Fruit fly (Drosophila melanogaster) whole organism, embryonic: ENCODE measurements around the gene CG10663.
A peak's percentile ranks its signal among the peaks of the same experiment; 100 is the strongest.

Experiments
- CG10979 ChIP-seq: fragments of 200-800 bp; sonication (Bioruptor generic); optimal IDR thresholded peaks from 2 replicates; lab custom pipeline; 2018; ENCODE audit warnings: missing biosample characterization, mild to moderate bottlenecking, missing genetic modification characterization, moderate library complexity
- CG11695 ChIP-seq: fragments of 200-800 bp; sonication (Bioruptor generic); IDR thresholded peaks from 3 replicates; pipeline ENCODE4 v1.3.6; 2022; ENCODE audit warnings: missing biosample characterization, missing genetic modification characterization
- CG13894 ChIP-seq: fragments of 200-800 bp; sonication (Bioruptor generic); optimal IDR thresholded peaks from 3 replicates; lab custom pipeline; 2018; ENCODE audit warnings: missing biosample characterization, mild to moderate bottlenecking, missing genetic modification characterization, moderate library complexity
- CG14710 ChIP-seq: fragments of 200-800 bp; sonication (Bioruptor generic); optimal IDR thresholded peaks from 3 replicates; lab custom pipeline; 2019; ENCODE audit warnings: missing biosample characterization, mild to moderate bottlenecking, missing genetic modification characterization, moderate library complexity
- CG1529 ChIP-seq: fragments of 200-800 bp; sonication (Bioruptor generic); optimal IDR thresholded peaks from 3 replicates; lab custom pipeline; 2018; ENCODE audit warnings: missing biosample characterization, missing genetic modification characterization
- CG17912 ChIP-seq: fragments of 200-800 bp; sonication (Bioruptor generic); optimal IDR thresholded peaks from 2 replicates; lab custom pipeline; 2018; ENCODE audit warnings: missing biosample characterization, mild to moderate bottlenecking, missing genetic modification characterization
- CG18011 ChIP-seq: fragments of 200-800 bp; sonication (Bioruptor generic); optimal IDR thresholded peaks from 2 replicates; lab custom pipeline; 2017; ENCODE audit warnings: missing biosample characterization, missing genetic modification characterization, mild to moderate bottlenecking, moderate library complexity, missing genotype
- CG18476 ChIP-seq: fragments of 200-800 bp; sonication (Bioruptor generic); optimal IDR thresholded peaks from 2 replicates; lab custom pipeline; 2016; ENCODE audit warnings: missing biosample characterization, mild to moderate bottlenecking, missing genetic modification characterization
- CG2712 ChIP-seq: fragments of 200-800 bp; optimal IDR thresholded peaks from 3 replicates; lab custom pipeline; 2019; ENCODE audit warnings: missing biosample characterization, mild to moderate bottlenecking, missing genetic modification characterization, moderate library complexity
- CG3726 ChIP-seq: fragments of 200-800 bp; sonication (Bioruptor generic); IDR thresholded peaks from 3 replicates; pipeline ENCODE4, ENCODE4 v1.3.6; 2022; ENCODE audit warnings: missing biosample characterization, missing genetic modification characterization
- CG8281 ChIP-seq: fragments of 200-800 bp; sonication (Bioruptor generic); optimal IDR thresholded peaks from 2 replicates; lab custom pipeline; 2018; ENCODE audit warnings: missing biosample characterization, mild to moderate bottlenecking, missing genetic modification characterization, moderate library complexity
- CG8388 ChIP-seq: fragments of 200-800 bp; sonication (Bioruptor generic); optimal IDR thresholded peaks from 2 replicates; lab custom pipeline; 2019; ENCODE audit warnings: missing biosample characterization, mild to moderate bottlenecking, missing genetic modification characterization, moderate library complexity
- CG8924 ChIP-seq: fragments of 200-800 bp; optimal IDR thresholded peaks from 3 replicates; lab custom pipeline; 2019; ENCODE audit warnings: missing biosample characterization, mild to moderate bottlenecking, missing genetic modification characterization, moderate library complexity
- Camta ChIP-seq: fragments of 200-800 bp; sonication (Bioruptor generic); optimal IDR thresholded peaks from 2 replicates; lab custom pipeline; 2016; ENCODE audit warnings: missing biosample characterization, missing genetic modification characterization
- CoRest ChIP-seq: fragments of 200-800 bp; sonication (Bioruptor generic); optimal IDR thresholded peaks from 3 replicates; lab custom pipeline; 2018; ENCODE audit warnings: missing biosample characterization, mild to moderate bottlenecking, missing genetic modification characterization, moderate library complexity
- Dll ChIP-seq: fragments of 200-800 bp; sonication (Bioruptor generic); IDR thresholded peaks from 4 replicates; pipeline ENCODE4 v1.3.6; 2022; ENCODE audit warnings: missing biosample characterization, missing genetic modification characterization; ENCODE audit not compliant: partially characterized antibody
- Doc3 ChIP-seq: fragments of 200-800 bp; sonication (Bioruptor generic); IDR thresholded peaks from 3 replicates; pipeline ENCODE4 v1.3.6; 2022; ENCODE audit warnings: missing biosample characterization, missing genetic modification characterization; ENCODE audit not compliant: partially characterized antibody
- Dref ChIP-seq: fragments of 200-800 bp; sonication (Bioruptor generic); IDR thresholded peaks from 2 replicates; pipeline ENCODE4 v1.3.6; 2022; ENCODE audit warnings: missing biosample characterization, missing genetic modification characterization
- Eip74EF ChIP-seq, 2 experiments: fragments of 200-800 bp in 1 of 2; fragments of >200 bp in 1 of 2; sonication (Bioruptor generic) in 1 of 2; optimal IDR thresholded peaks; 2 replicates each; lab custom pipeline; 2017 to 2019; ENCODE audit warnings: missing biosample characterization in 2 of 2, missing genetic modification characterization in 2 of 2, mild to moderate bottlenecking in 1 of 2, moderate library complexity in 1 of 2
- HLH4C ChIP-seq: fragments of 200-800 bp; sonication (Bioruptor generic); IDR thresholded peaks from 3 replicates; pipeline ENCODE4 v1.3.6; 2022; ENCODE audit warnings: missing biosample characterization, missing genetic modification characterization; ENCODE audit not compliant: partially characterized antibody
- Hey ChIP-seq: fragments of 200-800 bp; sonication (Bioruptor generic); optimal IDR thresholded peaks from 3 replicates; lab custom pipeline; 2018; ENCODE audit warnings: missing biosample characterization, mild to moderate bottlenecking, missing genetic modification characterization
- Jarid2 ChIP-seq: fragments of 200-800 bp; sonication (Bioruptor generic); optimal IDR thresholded peaks from 3 replicates; lab custom pipeline; 2017; ENCODE audit warnings: mild to moderate bottlenecking, missing biosample characterization, missing genetic modification reagents, missing genetic modification characterization
- Kr ChIP-seq: fragments of 200-800 bp; sonication (Bioruptor generic); optimal IDR thresholded peaks from 2 replicates; lab custom pipeline; 2017; ENCODE audit warnings: missing biosample characterization, mild to moderate bottlenecking, missing genetic modification characterization
- Meics ChIP-seq: fragments of 200-800 bp; sonication (Bioruptor generic); optimal IDR thresholded peaks from 2 replicates; lab custom pipeline; 2017; ENCODE audit warnings: missing biosample characterization, mild to moderate bottlenecking, missing genetic modification characterization
- Oaz ChIP-seq: fragments of 200-800 bp; sonication (Bioruptor generic); IDR thresholded peaks from 2 replicates; pipeline ENCODE4 v1.3.6; 2022; ENCODE audit warnings: missing biosample characterization, missing genetic modification characterization
- Optix ChIP-seq: fragments of 200-800 bp; sonication (Bioruptor generic); IDR thresholded peaks from 3 replicates; pipeline ENCODE4 v1.3.6; 2022; ENCODE audit warnings: missing biosample characterization, missing genetic modification characterization
- ac ChIP-seq: fragments of 200-800 bp; sonication (Bioruptor generic); optimal IDR thresholded peaks from 3 replicates; lab custom pipeline; 2017; ENCODE audit warnings: missing biosample characterization, mild to moderate bottlenecking, missing genetic modification characterization
- bbx ChIP-seq: fragments of 200-800 bp; sonication (Bioruptor generic); IDR thresholded peaks from 2 replicates; pipeline ENCODE4 v1.3.6; 2022; ENCODE audit warnings: missing biosample characterization, missing genetic modification characterization; ENCODE audit not compliant: partially characterized antibody
- bowl ChIP-seq: fragments of 200-800 bp; sonication (Bioruptor generic); IDR thresholded peaks from 2 replicates; pipeline ENCODE4 v1.3.6; 2022; ENCODE audit warnings: missing biosample characterization, missing genetic modification characterization
- dimm ChIP-seq: fragments of 200-800 bp; sonication (Bioruptor generic); IDR thresholded peaks from 2 replicates; pipeline ENCODE4 v1.3.6; 2022; ENCODE audit warnings: missing biosample characterization, missing genetic modification characterization
- ems ChIP-seq: fragments of 200-800 bp; sonication (Bioruptor generic); optimal IDR thresholded peaks from 3 replicates; lab custom pipeline; 2016; ENCODE audit warnings: missing biosample characterization, missing genetic modification characterization
- fd3F ChIP-seq: fragments of 200-800 bp; sonication (Bioruptor generic); optimal IDR thresholded peaks from 2 replicates; lab custom pipeline; 2018; ENCODE audit warnings: missing biosample characterization, mild to moderate bottlenecking, missing genetic modification characterization, moderate library complexity
- ftz-f1 ChIP-seq: fragments of 200-800 bp; sonication (Bioruptor generic); optimal IDR thresholded peaks from 2 replicates; lab custom pipeline; 2016; ENCODE audit warnings: missing biosample characterization, missing genetic modification characterization
- gcm ChIP-seq: fragments of 200-800 bp; sonication (Bioruptor generic); optimal IDR thresholded peaks from 2 replicates; lab custom pipeline; 2019; ENCODE audit warnings: missing biosample characterization, mild to moderate bottlenecking, missing genetic modification characterization, moderate library complexity
- gfzf ChIP-seq: fragments of 200-800 bp; sonication (Bioruptor generic); optimal IDR thresholded peaks from 2 replicates; lab custom pipeline; 2016; ENCODE audit warnings: missing biosample characterization, mild to moderate bottlenecking, missing genetic modification characterization, moderate library complexity
- gsb-n ChIP-seq: fragments of 200-800 bp; sonication (Bioruptor generic); optimal IDR thresholded peaks from 3 replicates; lab custom pipeline; 2018; ENCODE audit warnings: missing biosample characterization, mild to moderate bottlenecking, missing genetic modification characterization
- hkb ChIP-seq, 2 experiments: fragments of 200-800 bp in 1 of 2; fragments of >200 bp in 1 of 2; sonication (Bioruptor generic) in 1 of 2; IDR thresholded peaks in 1 of 2; optimal IDR thresholded peaks in 1 of 2; 2 replicates each; pipeline versions ENCODE4 v1.3.6 to Lab custom; 2017 to 2022; ENCODE audit warnings: missing biosample characterization in 1 of 2, missing genetic modification characterization in 1 of 2
- hth ChIP-seq: fragments of >200 bp; optimal IDR thresholded peaks from 2 replicates; lab custom pipeline; 2017; ENCODE audit warnings: inconsistent platforms
- jigr1 ChIP-seq: fragments of 200-800 bp; sonication (Bioruptor generic); IDR thresholded peaks from 3 replicates; pipeline ENCODE4 v1.3.6; 2022; ENCODE audit warnings: missing biosample characterization, missing genetic modification characterization
- knrl ChIP-seq: fragments of 200-800 bp; sonication (Bioruptor generic); IDR thresholded peaks from 3 replicates; pipeline ENCODE4 v1.3.6; 2022; ENCODE audit warnings: missing biosample characterization, missing genetic modification characterization; ENCODE audit not compliant: partially characterized antibody
- lbe ChIP-seq: fragments of 200-800 bp; sonication (Bioruptor generic); optimal IDR thresholded peaks from 2 replicates; lab custom pipeline; 2016; ENCODE audit warnings: missing biosample characterization, mild to moderate bottlenecking, missing genetic modification characterization
- lmd ChIP-seq: fragments of 200-800 bp; sonication (Bioruptor generic); IDR thresholded peaks from 2 replicates; pipeline ENCODE4 v1.3.6; 2022; ENCODE audit warnings: missing biosample characterization, missing genetic modification characterization
- otp ChIP-seq: fragments of 200-800 bp; sonication (Bioruptor generic); IDR thresholded peaks from 3 replicates; pipeline ENCODE4, ENCODE4 v1.3.6; 2022; ENCODE audit warnings: missing biosample characterization, missing genetic modification characterization
- pzg ChIP-seq: fragments of 200-800 bp; sonication (Bioruptor generic); optimal IDR thresholded peaks from 3 replicates; lab custom pipeline; 2018; ENCODE audit warnings: missing biosample characterization, mild to moderate bottlenecking, missing genetic modification characterization, moderate library complexity
- ro ChIP-seq: fragments of 200-800 bp; sonication (Bioruptor generic); IDR thresholded peaks from 2 replicates; pipeline ENCODE4 v1.3.6; 2022; ENCODE audit warnings: missing biosample characterization, missing genetic modification characterization
- row ChIP-seq: fragments of 200-800 bp; sonication (Bioruptor generic); IDR thresholded peaks from 3 replicates; pipeline ENCODE4 v1.3.6; 2022; ENCODE audit warnings: missing biosample characterization, missing genetic modification characterization
- slbo ChIP-seq: fragments of 200-800 bp; sonication (Bioruptor generic); IDR thresholded peaks from 2 replicates; pipeline ENCODE4 v1.3.6; 2022; ENCODE audit warnings: missing biosample characterization, missing genetic modification characterization
- trh ChIP-seq: fragments of 200-800 bp; sonication (Bioruptor generic); optimal IDR thresholded peaks from 2 replicates; lab custom pipeline; 2016; ENCODE audit warnings: missing biosample characterization, missing genetic modification characterization

Gene CG10663

dm6 chr3L:12514762-12515215 lies 30.0 kb upstream of the CG10663 start, which contains the start of the genes sti and tral (continued):
- TF ChIP-seq CG8388 (GFP tag; lab: Kevin White, UChicago) (peak; percentile 69), Oaz (GFP tag; lab: Robert Waterston, UW) (peak; percentile 73), bowl (GFP tag; lab: Robert Waterston, UW) (0 out of 2 replicates have a peak, but pooled peaks have one; percentile 50), Eip74EF (GFP tag; optimal IDR thresholded peaks at IDR 0.05; lab: Kevin White, UChicago) (no peak), hth (lab: Kevin White, UChicago) (no peak), Camta (peak; percentile 91), CG3726 (GFP tag; lab: Robert Waterston, UW) (peak; percentile 67; the same call in 2 of the 3 replicates), Jarid2 (GFP tag; lab: Kevin White, UChicago) (peak; percentile 44), HLH4C (GFP tag; lab: Robert Waterston, UW) (no peak), otp (GFP tag; lab: Robert Waterston, UW) (peak; percentile 77; the same call in 1 of the 3 replicates), CG10979 (tag; lab: Kevin White, UChicago) (peak; percentile 76), CG13894 (peak; percentile 88), CG8281 (tag; lab: Kevin White, UChicago) (peak; percentile 48), CG8924 (tag; lab: Kevin White, UChicago) (peak; percentile 75), bbx (GFP tag; lab: Robert Waterston, UW) (peak; percentile 24; the same call in 1 of the 2 replicates), lmd (GFP tag; lab: Robert Waterston, UW) (peak; percentile 84), CG11695 (GFP tag; lab: Robert Waterston, UW) (peak; percentile 68; the same call in 2 of the 3 replicates), knrl (GFP tag; lab: Robert Waterston, UW) (peak; percentile 43; the same call in 1 of the 3 replicates), ac (GFP tag; lab: Kevin White, UChicago) (peak; percentile 16), Dref (GFP tag; lab: Robert Waterston, UW) (peak; percentile 53), CG18011 (GFP tag; lab: Kevin White, UChicago) (peak; percentile 82), pzg (GFP tag; lab: Kevin White, UChicago) (peak; percentile 93), CG1529 (peak; percentile 58), ftz-f1 (GFP tag; lab: Kevin White, UChicago) (peak; percentile 75), slbo (GFP tag; lab: Robert Waterston, UW) (peak; percentile 94), jigr1 (GFP tag; lab: Robert Waterston, UW) (peak; percentile 38; the same call in 1 of the 3 replicates), CG18476 (GFP tag; lab: Kevin White, UChicago) (peak; percentile 88), Doc3 (no peak), Meics (GFP tag; lab: Kevin White, UChicago) (peak; percentile 88), Kr (GFP tag; lab: Kevin White, UChicago) (no peak), dimm (GFP tag; lab: Robert Waterston, UW) (0 out of 2 replicates have a peak, but pooled peaks have one; percentile 10), CG14710 (peak; percentile 93), Optix (GFP tag; lab: Robert Waterston, UW) (peak; percentile 83; the same call in 2 of the 3 replicates), ems (GFP tag; lab: Kevin White, UChicago) (peak; percentile 91), trh (peak; percentile 83), CoRest (tag; lab: Kevin White, UChicago) (peak; percentile 89), CG2712 (tag; lab: Kevin White, UChicago) (peak; percentile 84), Hey (tag; lab: Kevin White, UChicago) (peak; percentile 58), Dll (GFP tag; lab: Robert Waterston, UW) (peak; percentile 31; the same call in 2 of the 4 replicates), row (GFP tag; lab: Robert Waterston, UW) (peak; percentile 88), fd3F (GFP tag; lab: Kevin White, UChicago) (peak; percentile 73), lbe (GFP tag; lab: Kevin White, UChicago) (peak; percentile 80), CG17912 (GFP tag; lab: Kevin White, UChicago) (peak; percentile 69), gfzf (GFP tag; lab: Kevin White, UChicago) (peak; percentile 46), hkb (optimal IDR thresholded peaks at IDR 0.05; lab: Kevin White, UChicago) (peak; percentile 81), hkb (GFP tag; IDR thresholded peaks at IDR 0.05; lab: Robert Waterston, UW) (peak; percentile 83), gsb-n (tag; lab: Kevin White, UChicago) (no peak), ro (GFP tag; lab: Robert Waterston, UW) (peak; percentile 57; the same call in 1 of the 2 replicates), gcm (GFP tag; lab: Kevin White, UChicago) (peak; percentile 71)
